Fruit fly (Drosophila melanogaster) whole organism, embryonic: ENCODE measurements around the gene CheB93b.

Experiments
- CG11560 ChIP-seq: fragments of 200-800 bp; sonication (Bioruptor generic); IDR thresholded peaks from 3 replicates; pipeline ENCODE4 v1.3.6; 2022; ENCODE audit warnings: missing biosample characterization, missing genetic modification characterization
- CG1233 ChIP-seq: fragments of 200-800 bp; sonication (Bioruptor generic); optimal IDR thresholded peaks from 4 replicates; lab custom pipeline; 2018; ENCODE audit warnings: missing biosample characterization, mild to moderate bottlenecking, missing genetic modification characterization
- CG12391 ChIP-seq: fragments of 200-800 bp; sonication (Bioruptor generic); optimal IDR thresholded peaks from 3 replicates; lab custom pipeline; 2018; ENCODE audit warnings: missing biosample characterization, mild to moderate bottlenecking, missing genetic modification characterization, moderate library complexity
- CG12769 ChIP-seq: fragments of 200-800 bp; sonication (Bioruptor generic); optimal IDR thresholded peaks from 2 replicates; lab custom pipeline; 2019; ENCODE audit warnings: missing biosample characterization, mild to moderate bottlenecking, missing genetic modification characterization, moderate library complexity
- CG8388 ChIP-seq: fragments of 200-800 bp; sonication (Bioruptor generic); optimal IDR thresholded peaks from 2 replicates; lab custom pipeline; 2019; ENCODE audit warnings: missing biosample characterization, mild to moderate bottlenecking, missing genetic modification characterization, moderate library complexity
- Gsc ChIP-seq: fragments of 200-800 bp; sonication (Bioruptor generic); IDR thresholded peaks from 2 replicates; pipeline ENCODE4 v1.3.6; 2022; ENCODE audit warnings: missing biosample characterization, missing genetic modification characterization
- YL-1 ChIP-seq: fragments of 200-800 bp; sonication (Bioruptor generic); optimal IDR thresholded peaks from 3 replicates; lab custom pipeline; 2017; ENCODE audit warnings: missing biosample characterization, mild to moderate bottlenecking, missing genetic modification characterization
- dmrt99B ChIP-seq: fragments of 200-800 bp; sonication (Bioruptor generic); optimal IDR thresholded peaks from 2 replicates; lab custom pipeline; 2018; ENCODE audit warnings: missing biosample characterization, mild to moderate bottlenecking, missing genetic modification characterization, moderate library complexity
- lola ChIP-seq, 3 experiments: fragments of >200 bp in 2 of 3; fragments of 200-800 bp in 1 of 3; sonication (Bioruptor generic) in 1 of 3; optimal IDR thresholded peaks; 2 replicates each; lab custom pipeline; 2017 to 2019; ENCODE audit warnings: missing biosample characterization in 3 of 3, missing genetic modification characterization in 3 of 3, mild to moderate bottlenecking in 1 of 3, moderate library complexity in 1 of 3
- peb ChIP-seq: fragments of 200-800 bp; sonication (Bioruptor generic); IDR thresholded peaks from 2 replicates; pipeline ENCODE4 v1.3.6; 2022; ENCODE audit warnings: missing biosample characterization, missing genetic modification characterization
- wek ChIP-seq: fragments of 200-800 bp; sonication (Bioruptor generic); optimal IDR thresholded peaks from 3 replicates; lab custom pipeline; 2018; ENCODE audit warnings: missing biosample characterization, mild to moderate bottlenecking, missing genetic modification characterization, moderate library complexity

DNA sequence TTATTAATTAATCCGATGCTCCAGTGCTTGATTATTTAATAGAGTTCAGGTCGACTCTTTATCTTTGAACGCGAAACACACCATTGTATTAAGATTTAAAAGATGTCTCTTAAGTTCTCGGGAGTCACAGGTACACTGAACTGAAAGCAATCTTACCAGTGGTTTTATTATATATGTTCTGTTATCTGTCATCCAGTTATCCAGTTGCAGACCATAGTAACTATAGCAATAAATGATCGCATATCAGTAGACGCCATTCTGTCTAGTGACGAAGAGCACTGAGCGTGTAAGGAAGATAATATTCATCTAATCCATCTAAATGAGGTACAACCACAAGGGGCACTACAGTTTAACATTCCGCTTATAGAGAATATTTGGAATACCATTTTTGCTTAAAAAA lies 9.3 kb upstream of the CheB93b start, which contains the start of gene Ugt49B2:
- TF ChIP-seq YL-1 (GFP tag; lab: Kevin White, UChicago) (no peak), peb (GFP tag; lab: Robert Waterston, UW) (no peak), dmrt99B (no peak), CG11560 (tag; lab: Robert Waterston, UW) (no peak), lola (GFP tag; optimal IDR thresholded peaks at IDR 0.05; lab: Kevin White, UChicago) (no peak), Gsc (no peak), CG1233 (GFP tag; lab: Kevin White, UChicago) (no peak), CG8388 (GFP tag; lab: Kevin White, UChicago) (no peak), CG12391 (tag; lab: Kevin White, UChicago) (no peak), CG12769 (tag; lab: Kevin White, UChicago) (no peak), wek (GFP tag; lab: Kevin White, UChicago) (no peak)
